Worm (Caenorhabditis elegans): ENCODE results near the gene tat-2.

DNA sequence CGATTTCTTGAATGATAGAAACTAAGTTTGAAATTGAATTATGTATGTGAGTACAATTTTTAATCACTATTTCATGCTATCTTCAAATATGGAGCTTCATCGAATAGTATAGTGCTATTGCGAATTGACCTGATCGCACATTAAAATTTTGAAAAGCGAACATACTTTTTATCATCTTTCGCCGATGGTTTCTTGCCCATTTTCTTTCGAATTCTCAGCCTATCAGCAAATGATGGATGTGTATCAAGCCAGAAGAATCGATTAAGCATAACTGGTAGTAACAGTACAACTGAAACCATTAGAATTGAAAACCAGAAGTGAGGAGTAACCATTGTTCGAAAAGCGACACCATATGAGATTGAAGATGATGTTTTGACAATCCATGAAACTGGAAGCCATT, 17.1 kb downstream of the tat-2 start:
- no peak for TF ChIP-seq mab-5 (tag; optimal IDR thresholded peaks at IDR 0.05)
- TF ChIP-seq mep-1 (tag; optimal IDR thresholded peaks at IDR 0.05), result no peak
- TF ChIP-seq hlh-1 (tag; optimal IDR thresholded peaks at IDR 0.05), result no peak
- TF ChIP-seq unc-39 (tag; optimal IDR thresholded peaks at IDR 0.05), result no peak
- TF ChIP-seq snpc-4 (tag; optimal IDR thresholded peaks at IDR 0.05), result no peak
- TF ChIP-seq zip-8 (tag; optimal IDR thresholded peaks at IDR 0.05), result no peak
- no peak for TF ChIP-seq blmp-1 (tag; optimal IDR thresholded peaks at IDR 0.05)
- no peak for TF ChIP-seq sptf-1 (tag; optimal IDR thresholded peaks at IDR 0.05)
- TF ChIP-seq lin-13 (tag; optimal IDR thresholded peaks at IDR 0.05), result no peak
- TF ChIP-seq lsy-2 (tag; optimal IDR thresholded peaks at IDR 0.05), result no peak
- no peak for TF ChIP-seq elt-1 (tag; optimal IDR thresholded peaks at IDR 0.05; ENCODE audit: borderline replicate concordance, insufficient read depth)
- no peak for TF ChIP-seq ztf-11 (tag; optimal IDR thresholded peaks at IDR 0.05)
- TF ChIP-seq pha-4 (tag; optimal IDR thresholded peaks at IDR 0.05), result no peak

Data from whole organism, mixed stage, embryonic.